Worm (Caenorhabditis elegans) whole organism, L2 larva: Measurements from ENCODE around the gene str-74.

Experiments used
- Y55F3AM.14 ChIP-seq: fragments of 200-800 bp; sonication (Bioruptor generic); optimal IDR thresholded peaks from 2 replicates; lab custom pipeline; 2018; ENCODE audit warnings: mild to moderate bottlenecking, missing genetic modification characterization, missing compliant biosample characterization
- aly-2 ChIP-seq: fragments of 150-350 bp; optimal IDR thresholded peaks from 2 replicates; lab custom pipeline; 2014; ENCODE audit warnings: missing biosample characterization, missing genetic modification characterization
- ama-1 ChIP-seq: fragments of 150-350 bp; optimal IDR thresholded peaks from 2 replicates; lab custom pipeline; 2018; ENCODE audit warnings: inconsistent platforms
- blmp-1 ChIP-seq: sonication (generic microtip); optimal IDR thresholded peaks from 2 replicates; lab custom pipeline; 2017; ENCODE audit warnings: missing genetic modification characterization, mild to moderate bottlenecking, missing compliant biosample characterization, antibody characterized with exemption, moderate library complexity; ENCODE audit not compliant: insufficient read depth
- lsy-2 ChIP-seq, 2 experiments: fragments of 150-350 bp in 1 of 2; sonication (generic microtip) in 1 of 2; optimal IDR thresholded peaks; 2 replicates each; lab custom pipeline; 2014 to 2017; ENCODE audit warnings: missing biosample characterization in 2 of 2, missing genetic modification characterization in 2 of 2
- nhr-12 ChIP-seq: fragments of 150-350 bp; optimal IDR thresholded peaks from 2 replicates; lab custom pipeline; 2014; ENCODE audit warnings: missing biosample characterization, missing genetic modification characterization
- nhr-129 ChIP-seq: fragments of 150-350 bp; optimal IDR thresholded peaks from 2 replicates; lab custom pipeline; 2014; ENCODE audit warnings: missing biosample characterization, missing genetic modification characterization
- nhr-25 ChIP-seq: fragments of 150-350 bp; sonication (generic microtip); optimal IDR thresholded peaks from 3 replicates; lab custom pipeline; 2014; ENCODE audit warnings: missing biosample characterization, missing genetic modification characterization

ce11 chrX:10238146-10238749, 2.6 kb downstream of the str-74 start:
- TF ChIP-seq nhr-129 (tag; lab: Kevin White, UChicago) (no peak), Y55F3AM.14 (GFP tag; lab: Kevin White, UChicago) (no peak), nhr-25 (tag; lab: Kevin White, UChicago) (peak; percentile 80), blmp-1 (tag; lab: Kevin White, UChicago) (peak; percentile 42), aly-2 (tag; lab: Kevin White, UChicago) (no peak), ama-1 (lab: Kevin White, UChicago) (no peak), nhr-12 (tag; lab: Kevin White, UChicago) (no peak), lsy-2 (tag; optimal IDR thresholded peaks at IDR 0.05; lab: Kevin White, UChicago) (peak in 1 of 2 experiments; percentile 53)
